Worm (Caenorhabditis elegans): ENCODE data around the gene ncs-5.
A peak's percentile ranks its signal among the peaks of the same experiment; 100 is the strongest.

Gene ncs-5

DNA sequence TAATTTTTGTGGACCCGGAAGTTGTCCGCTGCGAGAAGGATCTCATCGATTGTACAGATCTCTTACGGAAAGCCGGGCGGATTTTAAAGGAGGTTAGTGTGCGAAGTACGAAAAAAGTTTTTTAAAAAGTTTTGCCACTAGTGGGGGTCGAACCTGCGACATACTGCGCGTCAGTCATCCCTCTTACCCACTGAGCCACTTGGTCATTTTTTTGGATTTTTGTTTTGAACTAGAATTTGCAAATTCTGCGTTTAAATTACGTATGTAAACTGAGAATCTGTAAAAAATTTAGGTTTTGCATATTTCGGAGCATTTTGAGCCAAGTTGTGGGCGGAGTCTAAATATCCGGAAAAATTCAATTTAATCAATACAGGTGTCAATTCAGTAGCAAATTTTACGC is 29.0 kb downstream of the ncs-5 start:
- TF ChIP-seq R02D3.7 (tag; optimal IDR thresholded peaks at IDR 0.05) (no peak), nhr-11 (tag; optimal IDR thresholded peaks at IDR 0.05) (no peak), mbf-1 (tag; optimal IDR thresholded peaks at IDR 0.05) (no peak), F13H6.1 (tag; optimal IDR thresholded peaks at IDR 0.05) (no peak), Y55F3AM.14 (GFP tag; optimal IDR thresholded peaks at IDR 0.05) (no peak), nhr-12 (tag; optimal IDR thresholded peaks at IDR 0.05) (no peak), C34F6.9 (tag; optimal IDR thresholded peaks at IDR 0.05) (no peak), fos-1 (tag; optimal IDR thresholded peaks at IDR 0.05) (no peak), dmd-4 (tag; optimal IDR thresholded peaks at IDR 0.05) (no peak), ZK546.5 (tag; optimal IDR thresholded peaks at IDR 0.05) (no peak), unc-55 (GFP tag; optimal IDR thresholded peaks at IDR 0.05) (no peak), mab-5 (tag; optimal IDR thresholded peaks at IDR 0.05) (no peak), zag-1 (tag; optimal IDR thresholded peaks at IDR 0.05) (no peak), ceh-82 (tag; optimal IDR thresholded peaks at IDR 0.05) (no peak), snpc-4 (tag; optimal IDR thresholded peaks at IDR 0.05) (no peak), peb-1 (tag; optimal IDR thresholded peaks at IDR 0.05) (no peak)

DNA sequence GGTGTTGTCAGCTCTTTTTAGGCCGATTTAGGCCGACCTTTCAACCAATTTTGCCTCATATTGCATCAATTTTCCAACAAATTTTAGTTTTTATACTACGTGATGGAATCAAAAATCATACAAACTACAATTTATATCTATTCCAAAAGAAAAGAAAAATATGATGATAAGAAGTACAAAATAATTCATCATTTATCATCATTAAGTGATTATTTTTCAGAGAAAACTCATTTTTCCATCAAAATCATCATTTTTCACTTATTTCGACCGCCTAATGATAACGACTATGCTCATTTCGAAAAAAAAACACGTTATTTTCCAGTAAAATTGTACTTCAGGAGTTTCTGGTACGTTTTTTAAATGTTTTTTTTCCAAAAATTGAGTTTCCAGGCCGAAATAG is 35.2 kb downstream of the ncs-5 start:
- TF ChIP-seq fos-1 (tag; optimal IDR thresholded peaks at IDR 0.05) (peak; percentile 61), crh-2 (tag; optimal IDR thresholded peaks at IDR 0.05) (no peak), skn-1 (tag; optimal IDR thresholded peaks at IDR 0.05) (peak; percentile 79)

DNA sequence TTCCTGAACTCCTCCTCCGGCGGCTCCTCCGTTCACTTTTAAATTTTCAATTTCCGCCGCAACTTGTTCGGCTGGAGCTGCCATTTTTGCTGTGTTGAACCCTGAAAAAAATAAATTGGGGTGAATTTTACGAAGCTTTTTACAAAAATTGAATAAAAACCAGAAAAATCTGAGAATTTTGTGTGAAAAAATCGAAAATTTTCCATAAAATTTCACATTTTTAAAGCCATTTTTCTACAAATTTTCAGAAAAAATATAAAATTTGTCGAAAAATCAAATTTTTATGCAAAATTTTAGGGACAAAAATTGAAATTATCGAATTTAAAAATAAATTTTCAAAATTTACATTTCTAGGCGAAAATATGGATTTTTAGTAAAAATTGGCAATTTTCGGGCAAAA is 39.6 kb downstream of the ncs-5 start, which contains the start of gene wars-1:
wars-1 (minus strand) TSS at position 101 of the 400 bp plus-strand sequence.
- TF ChIP-seq nhr-237 (tag; optimal IDR thresholded peaks at IDR 0.05): no peak
- TF ChIP-seq nhr-12 (tag; optimal IDR thresholded peaks at IDR 0.05): no peak
- no peak for TF ChIP-seq ceh-82 (tag; optimal IDR thresholded peaks at IDR 0.05)
- TF ChIP-seq dmd-4 (tag; optimal IDR thresholded peaks at IDR 0.05): no peak
- TF ChIP-seq elt-1 (tag; optimal IDR thresholded peaks at IDR 0.05): no peak
- TF ChIP-seq nhr-21 (tag; optimal IDR thresholded peaks at IDR 0.05): no peak
- TF ChIP-seq nhr-77 (tag; optimal IDR thresholded peaks at IDR 0.05): no peak
- TF ChIP-seq nhr-11 (tag; optimal IDR thresholded peaks at IDR 0.05): no peak
- no peak for TF ChIP-seq unc-39 (tag; optimal IDR thresholded peaks at IDR 0.05)
- no peak for TF ChIP-seq lin-39 (tag; optimal IDR thresholded peaks at IDR 0.05)
- no peak for TF ChIP-seq mdl-1 (tag; optimal IDR thresholded peaks at IDR 0.05)
- TF ChIP-seq egl-27 (tag; optimal IDR thresholded peaks at IDR 0.05): no peak
- no peak for TF ChIP-seq C34F6.9 (tag; optimal IDR thresholded peaks at IDR 0.05)
- no peak for TF ChIP-seq nhr-23 (tag; optimal IDR thresholded peaks at IDR 0.05)
- no peak for TF ChIP-seq ZK546.5 (tag; optimal IDR thresholded peaks at IDR 0.05)
- TF ChIP-seq Y55F3AM.14 (GFP tag; optimal IDR thresholded peaks at IDR 0.05): no peak
- TF ChIP-seq gmeb-1 (tag; optimal IDR thresholded peaks at IDR 0.05): no peak

DNA sequence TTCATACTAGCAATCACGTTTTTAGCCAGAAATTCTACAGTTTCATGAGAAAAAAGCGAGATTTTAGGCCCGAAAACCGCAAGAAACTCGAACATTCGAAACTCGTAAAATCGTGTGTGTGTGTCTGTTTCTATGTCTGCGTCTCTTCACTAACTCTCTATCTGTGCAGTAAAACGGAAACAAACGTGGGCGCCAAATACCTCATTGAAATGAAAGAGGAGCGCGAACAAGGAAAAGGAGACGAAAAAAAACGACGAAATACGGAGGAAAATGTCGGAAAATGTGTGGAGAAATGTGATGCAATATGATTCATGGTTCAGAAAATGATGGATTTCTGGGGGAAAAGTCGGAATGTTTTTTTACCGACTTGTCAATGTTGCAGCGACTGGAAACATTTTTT is 49.0 kb downstream of the ncs-5 start:
- no peak for TF ChIP-seq egl-27 (tag; optimal IDR thresholded peaks at IDR 0.05)
- TF ChIP-seq fos-1 (tag; optimal IDR thresholded peaks at IDR 0.05): peak; percentile 65
- TF ChIP-seq lin-11 (tag; optimal IDR thresholded peaks at IDR 0.05): no peak
- no peak for TF ChIP-seq ceh-16 (tag; optimal IDR thresholded peaks at IDR 0.05)
- no peak for TF ChIP-seq skn-1 (tag; optimal IDR thresholded peaks at IDR 0.05)
- TF ChIP-seq nhr-23 (tag; optimal IDR thresholded peaks at IDR 0.05): no peak
- no peak for TF ChIP-seq lin-39 (tag; optimal IDR thresholded peaks at IDR 0.05)
- no peak for TF ChIP-seq F13H6.1 (tag; optimal IDR thresholded peaks at IDR 0.05)
- no peak for TF ChIP-seq sma-9 (GFP tag; optimal IDR thresholded peaks at IDR 0.05)
- TF ChIP-seq sma-9 (tag; optimal IDR thresholded peaks at IDR 0.05): no peak
- TF ChIP-seq mbf-1 (tag; optimal IDR thresholded peaks at IDR 0.05): no peak
- no peak for TF ChIP-seq Y55F3AM.14 (GFP tag; optimal IDR thresholded peaks at IDR 0.05)
- peak; percentile 37 for TF ChIP-seq C34F6.9 (tag; optimal IDR thresholded peaks at IDR 0.05)
- TF ChIP-seq unc-55 (GFP tag; optimal IDR thresholded peaks at IDR 0.05): peak; percentile 28
- TF ChIP-seq nhr-77 (tag; optimal IDR thresholded peaks at IDR 0.05): no peak
- no peak for TF ChIP-seq ztf-11 (tag; optimal IDR thresholded peaks at IDR 0.05)
- TF ChIP-seq unc-62 (GFP tag; optimal IDR thresholded peaks at IDR 0.05): no peak
- no peak for TF ChIP-seq nhr-11 (tag; optimal IDR thresholded peaks at IDR 0.05)
- TF ChIP-seq lsy-2 (tag; optimal IDR thresholded peaks at IDR 0.05): peak in 1 of 2 experiments; percentile 42
- TF ChIP-seq lin-13 (GFP tag; optimal IDR thresholded peaks at IDR 0.05): peak; percentile 7
- TF ChIP-seq unc-39 (tag; optimal IDR thresholded peaks at IDR 0.05): no peak
- no peak for TF ChIP-seq sem-4 (tag; optimal IDR thresholded peaks at IDR 0.05)
- TF ChIP-seq dmd-4 (tag; optimal IDR thresholded peaks at IDR 0.05): no peak
- no peak for TF ChIP-seq nhr-21 (tag; optimal IDR thresholded peaks at IDR 0.05)
- peak; percentile 28 for TF ChIP-seq gmeb-1 (tag; optimal IDR thresholded peaks at IDR 0.05)
- no peak for TF ChIP-seq R02D3.7 (tag; optimal IDR thresholded peaks at IDR 0.05)
- peak; percentile 78 for TF ChIP-seq crh-2 (tag; optimal IDR thresholded peaks at IDR 0.05)
- no peak for TF ChIP-seq ama-1 (optimal IDR thresholded peaks at IDR 0.05)
- no peak for TF ChIP-seq alr-1 (tag; optimal IDR thresholded peaks at IDR 0.05)
- TF ChIP-seq zag-1 (tag; optimal IDR thresholded peaks at IDR 0.05): no peak
- no peak for TF ChIP-seq nhr-25 (tag; optimal IDR thresholded peaks at IDR 0.05)
- no peak for TF ChIP-seq aly-2 (tag; optimal IDR thresholded peaks at IDR 0.05)
- no peak for TF ChIP-seq snpc-4 (tag; optimal IDR thresholded peaks at IDR 0.05)
- no peak for TF ChIP-seq sma-3 (GFP tag; optimal IDR thresholded peaks at IDR 0.05)
- no peak for TF ChIP-seq elt-1 (tag; optimal IDR thresholded peaks at IDR 0.05)
- TF ChIP-seq peb-1 (tag; optimal IDR thresholded peaks at IDR 0.05): no peak
- TF ChIP-seq nhr-12 (tag; optimal IDR thresholded peaks at IDR 0.05): no peak
- TF ChIP-seq ceh-82 (tag; optimal IDR thresholded peaks at IDR 0.05): no peak
- no peak for TF ChIP-seq blmp-1 (tag; optimal IDR thresholded peaks at IDR 0.05; ENCODE audit: insufficient read depth)
- TF ChIP-seq mdl-1 (tag; optimal IDR thresholded peaks at IDR 0.05): no peak
- TF ChIP-seq nhr-129 (tag; optimal IDR thresholded peaks at IDR 0.05): peak; percentile 64

Data from whole organism, L2 larva.